Fruit fly (Drosophila melanogaster) whole organism, pupa: ENCODE data around the gene CG34039.

Source experiments
- CG12605 ChIP-seq: fragments of 200-800 bp; sonication (Bioruptor generic); IDR thresholded peaks from 2 replicates; pipeline ENCODE4 v1.3.6; 2022; ENCODE audit warnings: missing biosample characterization, missing genetic modification characterization
- CG13204 ChIP-seq: fragments of 200-800 bp; sonication (Bioruptor generic); optimal IDR thresholded peaks from 2 replicates; lab custom pipeline; 2018; ENCODE audit warnings: missing biosample characterization, mild to moderate bottlenecking, missing genetic modification characterization, moderate library complexity
- CG14655 ChIP-seq: fragments of 200-800 bp; sonication (Bioruptor generic); optimal IDR thresholded peaks from 3 replicates; lab custom pipeline; 2017; ENCODE audit warnings: mild to moderate bottlenecking, missing biosample characterization, missing genetic modification reagents, missing genetic modification characterization
- CG15710 ChIP-seq: fragments of 200-800 bp; sonication (Bioruptor generic); optimal IDR thresholded peaks from 2 replicates; lab custom pipeline; 2018; ENCODE audit warnings: missing biosample characterization, mild to moderate bottlenecking, missing genetic modification characterization, moderate library complexity
- CG17806 ChIP-seq: fragments of 200-800 bp; sonication (Bioruptor generic); optimal IDR thresholded peaks from 2 replicates; lab custom pipeline; 2018; ENCODE audit warnings: missing biosample characterization, mild to moderate bottlenecking, missing genetic modification characterization, moderate library complexity
- CG32121 ChIP-seq: fragments of 200-800 bp; sonication (Bioruptor generic); IDR thresholded peaks from 2 replicates; pipeline ENCODE4 v1.3.6; 2022; ENCODE audit warnings: missing biosample characterization, missing genetic modification characterization
- CG8159 ChIP-seq: fragments of 200-800 bp; sonication (Bioruptor generic); optimal IDR thresholded peaks from 3 replicates; lab custom pipeline; 2018; ENCODE audit warnings: missing biosample characterization, mild to moderate bottlenecking, missing genetic modification characterization, moderate library complexity
- CG8301 ChIP-seq: fragments of 200-800 bp; sonication (Bioruptor generic); optimal IDR thresholded peaks from 2 replicates; lab custom pipeline; 2018; ENCODE audit warnings: missing biosample characterization, mild to moderate bottlenecking, missing genetic modification characterization
- EcR ChIP-seq: fragments of 200-800 bp; sonication (Bioruptor generic); optimal IDR thresholded peaks from 3 replicates; lab custom pipeline; 2019; ENCODE audit warnings: missing biosample characterization, missing genetic modification characterization, mild to moderate bottlenecking, moderate library complexity, missing genetic modification reagents
- Pif1A ChIP-seq: fragments of 200-800 bp; sonication (Bioruptor generic); optimal IDR thresholded peaks from 3 replicates; lab custom pipeline; 2016; ENCODE audit warnings: missing biosample characterization, missing genetic modification characterization
- Pif1B ChIP-seq: fragments of 200-800 bp; sonication (Bioruptor generic); optimal IDR thresholded peaks from 3 replicates; lab custom pipeline; 2016; ENCODE audit warnings: missing biosample characterization, missing genetic modification characterization
- gl ChIP-seq: fragments of 200-800 bp; sonication (Bioruptor generic); optimal IDR thresholded peaks from 2 replicates; lab custom pipeline; 2018; ENCODE audit warnings: missing biosample characterization, mild to moderate bottlenecking, missing genetic modification characterization
- rn ChIP-seq: fragments of 200-800 bp; sonication (Bioruptor generic); IDR thresholded peaks from 2 replicates; pipeline ENCODE4 v1.3.6; 2022; ENCODE audit warnings: missing biosample characterization, missing genetic modification characterization

DNA sequence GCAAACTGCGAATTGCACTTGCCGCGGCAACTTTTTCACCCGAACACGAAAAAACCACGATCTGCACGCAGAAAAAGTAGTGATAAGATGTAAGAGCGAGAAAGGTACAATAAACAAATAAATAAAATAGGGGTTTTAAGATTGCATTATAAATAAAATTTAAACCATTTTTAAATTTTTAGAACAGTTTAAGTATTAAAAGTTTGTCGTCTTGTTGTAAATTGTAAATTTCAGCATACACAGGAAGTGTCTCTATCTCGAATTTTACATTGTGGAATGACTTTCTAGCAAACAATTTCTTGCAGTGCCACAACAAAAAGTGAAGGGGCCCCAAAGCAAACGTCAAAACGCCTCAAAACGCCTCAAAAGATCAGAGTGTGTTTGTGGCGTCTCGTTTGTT is 25.2 kb upstream of the CG34039 start:
- TF ChIP-seq CG14655: peak; percentile 85
- TF ChIP-seq CG13204: no peak
- peak; percentile 62; the same call in 1 of the 2 replicates for TF ChIP-seq CG12605 (GFP tag; lab: Robert Waterston, UW)
- TF ChIP-seq CG15710 (tag; lab: Kevin White, UChicago): peak; percentile 48
- TF ChIP-seq CG17806 (tag; lab: Kevin White, UChicago): peak; percentile 50
- TF ChIP-seq Pif1B (GFP tag; lab: Kevin White, UChicago): peak; percentile 35
- peak; percentile 79 for TF ChIP-seq CG32121 (GFP tag; lab: Robert Waterston, UW)
- peak; percentile 67 for TF ChIP-seq Pif1A
- peak; percentile 87 for TF ChIP-seq CG8301
- no peak for TF ChIP-seq rn (GFP tag; lab: Robert Waterston, UW)
- peak; percentile 68 for TF ChIP-seq CG8159
- no peak for TF ChIP-seq EcR
- no peak for TF ChIP-seq gl (tag; lab: Kevin White, UChicago)
